Worm (Caenorhabditis elegans) whole organism, young adult: ENCODE measurements around the gene dao-6.

Source experiments
- B0019.2 ChIP-seq: fragments of 200-800 bp; sonication (Bioruptor generic); conservative IDR thresholded peaks from 2 replicates; pipeline ENCODE4 v1.3.6; 2022; ENCODE audit warnings: missing genetic modification reagents, missing genetic modification characterization, missing compliant biosample characterization
- egrh-3 ChIP-seq: fragments of 200-800 bp; sonication (Bioruptor generic); IDR thresholded peaks from 2 replicates; pipeline ENCODE4 v1.3.6; 2022; ENCODE audit warnings: missing genetic modification reagents, missing genetic modification characterization, missing compliant biosample characterization
- ztf-18 ChIP-seq: sonication (generic microtip); optimal IDR thresholded peaks from 2 replicates; lab custom pipeline; 2016; ENCODE audit warnings: missing genotype, mild to moderate bottlenecking, missing genetic modification characterization, missing compliant biosample characterization

ce11 chrIII:9741985-9742384, 6.0 kb upstream of the dao-6 start:
- TF ChIP-seq B0019.2, result no peak
- TF ChIP-seq egrh-3 (GFP tag; lab: Robert Waterston, UW), result no peak
- no peak for TF ChIP-seq ztf-18 (tag; lab: Kevin White, UChicago)
